Fruit fly (Drosophila melanogaster) whole organism, adult: ENCODE results near the gene CG31867.

Source experiments
- CG11617 ChIP-seq: fragments of 200-800 bp; sonication (Bioruptor generic); optimal IDR thresholded peaks from 2 replicates; lab custom pipeline; 2017; ENCODE audit warnings: mild to moderate bottlenecking, missing biosample characterization, missing genetic modification reagents, missing genetic modification characterization
- CG14711 ChIP-seq: fragments of 200-800 bp; sonication (Bioruptor generic); optimal IDR thresholded peaks from 2 replicates; lab custom pipeline; 2018; ENCODE audit warnings: missing biosample characterization, mild to moderate bottlenecking, missing genetic modification characterization, moderate library complexity
- CG1620 ChIP-seq: fragments of 200-800 bp; sonication (Bioruptor generic); optimal IDR thresholded peaks from 2 replicates; lab custom pipeline; 2016; ENCODE audit warnings: missing biosample characterization, missing genetic modification characterization
- CG33017 ChIP-seq: fragments of 200-800 bp; sonication (Bioruptor generic); optimal IDR thresholded peaks from 2 replicates; lab custom pipeline; 2018; ENCODE audit warnings: missing biosample characterization, mild to moderate bottlenecking, missing genetic modification characterization, moderate library complexity
- Clk ChIP-seq: fragments of 200-800 bp; sonication (Bioruptor generic); optimal IDR thresholded peaks from 2 replicates; lab custom pipeline; 2017; ENCODE audit warnings: missing biosample characterization, missing genetic modification characterization
- bab1 ChIP-seq: fragments of 200-800 bp; sonication (Bioruptor generic); optimal IDR thresholded peaks from 3 replicates; lab custom pipeline; 2019; ENCODE audit warnings: missing biosample characterization, mild to moderate bottlenecking, missing genetic modification characterization, moderate library complexity
- kay ChIP-seq: fragments of 200-800 bp; sonication (Bioruptor generic); peaks from one replicate; lab custom pipeline; 2016; ENCODE audit warnings: missing biosample characterization, missing genetic modification characterization, borderline replicate concordance
- tj ChIP-seq: fragments of 200-800 bp; sonication (Bioruptor generic); optimal IDR thresholded peaks from 3 replicates; lab custom pipeline; 2017; ENCODE audit warnings: missing biosample characterization, mild to moderate bottlenecking, missing genetic modification characterization, moderate library complexity
- toe ChIP-seq: fragments of 200-800 bp; sonication (Bioruptor generic); optimal IDR thresholded peaks from 2 replicates; lab custom pipeline; 2016; ENCODE audit warnings: missing biosample characterization, missing genetic modification characterization

DNA sequence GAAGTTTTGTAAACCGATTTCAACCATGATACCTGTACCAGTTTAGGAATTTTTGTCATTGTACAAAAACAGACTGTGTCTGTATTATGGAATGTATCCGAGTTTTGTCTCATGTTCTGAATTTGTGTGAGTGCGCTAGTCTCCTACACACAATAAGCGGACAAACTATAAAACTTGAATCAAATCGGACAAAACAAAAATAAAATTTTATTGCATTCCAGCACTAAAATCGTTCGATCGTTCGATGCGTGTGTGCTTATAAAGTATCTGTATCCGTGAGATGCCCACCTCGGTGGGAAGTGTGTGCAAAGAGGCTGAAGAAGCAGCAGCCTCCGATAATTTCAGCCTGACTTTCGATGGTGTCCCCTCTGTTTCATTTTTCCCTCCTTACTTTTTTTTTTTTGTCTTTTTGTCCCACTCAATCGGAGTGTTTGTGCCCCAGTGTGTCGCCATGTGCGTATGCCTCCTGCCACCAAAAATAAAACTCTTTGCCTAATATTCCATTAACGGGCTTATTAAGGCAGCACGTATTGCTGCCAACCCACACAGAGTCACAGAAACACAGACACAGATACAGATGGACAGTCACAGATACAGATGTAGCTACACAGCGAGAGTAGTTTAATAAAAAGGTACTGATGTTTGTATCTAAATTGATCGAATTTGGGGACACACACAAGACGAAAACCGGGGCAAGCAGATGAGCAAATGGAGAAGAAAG is 43.3 kb upstream of the CG31867 start:
- TF ChIP-seq kay (GFP tag; lab: Kevin White, UChicago) (no peak), CG14711 (tag; lab: Kevin White, UChicago) (no peak), CG11617 (GFP tag; lab: Kevin White, UChicago) (no peak), CG33017 (tag; lab: Kevin White, UChicago) (no peak), Clk (GFP tag; lab: Kevin White, UChicago) (no peak), CG1620 (GFP tag; lab: Kevin White, UChicago) (no peak), toe (GFP tag; lab: Kevin White, UChicago) (no peak), bab1 (GFP tag; lab: Kevin White, UChicago) (no peak), tj (GFP tag; lab: Kevin White, UChicago) (no peak)
